Worm (Caenorhabditis elegans) whole organism, late embryonic: Measurements from ENCODE around the gene Y4C6B.3.

ENCODE experiments used
- C08G9.2 ChIP-seq: sonication (generic microtip); optimal IDR thresholded peaks from 2 replicates; lab custom pipeline; 2016; ENCODE audit warnings: mild to moderate bottlenecking, missing genetic modification characterization, moderate library complexity, missing compliant biosample characterization
- F13H6.1 ChIP-seq: sonication (generic microtip); optimal IDR thresholded peaks from 2 replicates; lab custom pipeline; 2016; ENCODE audit warnings: missing genetic modification characterization, missing compliant biosample characterization
- K02D7.2 ChIP-seq: sonication (generic microtip); optimal IDR thresholded peaks from 2 replicates; lab custom pipeline; 2017; ENCODE audit warnings: mild to moderate bottlenecking, missing genetic modification characterization, missing compliant biosample characterization
- T23F11.4 ChIP-seq: fragments of 200-800 bp; sonication (Bioruptor generic); optimal IDR thresholded peaks from 2 replicates; lab custom pipeline; 2018; ENCODE audit warnings: mild to moderate bottlenecking, missing genetic modification characterization, missing compliant biosample characterization
- Y22D7AL.16 ChIP-seq: sonication (generic microtip); optimal IDR thresholded peaks from 2 replicates; lab custom pipeline; 2016; ENCODE audit warnings: missing genetic modification characterization, missing compliant biosample characterization
- ahr-1 ChIP-seq: sonication (generic microtip); optimal IDR thresholded peaks from 2 replicates; lab custom pipeline; 2016; ENCODE audit warnings: missing genetic modification characterization, missing compliant biosample characterization
- ama-1 ChIP-seq: fragments of 150-350 bp; optimal IDR thresholded peaks from 2 replicates; lab custom pipeline; 2014
- ceh-14 ChIP-seq: sonication (generic microtip); optimal IDR thresholded peaks from 2 replicates; lab custom pipeline; 2016; ENCODE audit warnings: missing genotype, missing genetic modification characterization, missing compliant biosample characterization
- ceh-19 ChIP-seq: fragments of 200-800 bp; sonication (Bioruptor generic); optimal IDR thresholded peaks from 2 replicates; lab custom pipeline; 2018; ENCODE audit warnings: mild to moderate bottlenecking, missing genetic modification characterization, missing compliant biosample characterization
- ceh-24 ChIP-seq: sonication (generic microtip); optimal IDR thresholded peaks from 2 replicates; lab custom pipeline; 2016; ENCODE audit warnings: mild to moderate bottlenecking, missing genetic modification characterization, missing compliant biosample characterization
- ceh-31 ChIP-seq: sonication (generic microtip); optimal IDR thresholded peaks from 2 replicates; lab custom pipeline; 2016; ENCODE audit warnings: missing genetic modification characterization, missing compliant biosample characterization
- ceh-45 ChIP-seq: fragments of 200-800 bp; sonication (Bioruptor generic); IDR thresholded peaks from 2 replicates; pipeline ENCODE4 v1.3.6; 2022; ENCODE audit warnings: missing genetic modification reagents, missing genetic modification characterization, missing compliant biosample characterization
- ceh-48 ChIP-seq: sonication (generic microtip); optimal IDR thresholded peaks from 2 replicates; lab custom pipeline; 2016; ENCODE audit warnings: missing genetic modification characterization, inconsistent platforms, missing compliant biosample characterization
- ceh-6 ChIP-seq: fragments of 200-800 bp; sonication (Bioruptor generic); optimal IDR thresholded peaks from 2 replicates; lab custom pipeline; 2018; ENCODE audit warnings: mild to moderate bottlenecking, missing genetic modification characterization, missing compliant biosample characterization
- ceh-9 ChIP-seq: sonication (generic microtip); optimal IDR thresholded peaks from 2 replicates; lab custom pipeline; 2016; ENCODE audit warnings: mild to moderate bottlenecking, missing genetic modification characterization, inconsistent platforms, missing compliant biosample characterization
- dmd-4 ChIP-seq: sonication (generic microtip); optimal IDR thresholded peaks from 2 replicates; lab custom pipeline; 2016; ENCODE audit warnings: borderline replicate concordance, missing genetic modification characterization, missing compliant biosample characterization
- elt-2 ChIP-seq: sonication (generic microtip); optimal IDR thresholded peaks from 2 replicates; lab custom pipeline; 2016; ENCODE audit warnings: missing genetic modification reagents, missing genetic modification characterization, missing compliant biosample characterization
- eyg-1 ChIP-seq: sonication (generic microtip); optimal IDR thresholded peaks from 2 replicates; lab custom pipeline; 2016; ENCODE audit warnings: missing genotype, missing genetic modification characterization, missing compliant biosample characterization
- fkh-10 ChIP-seq: fragments of 150-350 bp; optimal IDR thresholded peaks from 2 replicates; lab custom pipeline; 2014; ENCODE audit warnings: missing biosample characterization, missing genetic modification reagents, missing genetic modification characterization
- gmeb-2 ChIP-seq: sonication (generic microtip); optimal IDR thresholded peaks from 2 replicates; lab custom pipeline; 2016; ENCODE audit warnings: missing genetic modification characterization, inconsistent platforms, missing compliant biosample characterization
- hlh-13 ChIP-seq: fragments of 200-800 bp; sonication (Bioruptor generic); optimal IDR thresholded peaks from 2 replicates; lab custom pipeline; 2018; ENCODE audit warnings: mild to moderate bottlenecking, missing genetic modification characterization, missing compliant biosample characterization
- hlh-15 ChIP-seq: sonication (generic microtip); optimal IDR thresholded peaks from 2 replicates; lab custom pipeline; 2016; ENCODE audit warnings: missing genetic modification characterization, missing compliant biosample characterization
- lim-6 ChIP-seq: sonication (generic microtip); optimal IDR thresholded peaks from 2 replicates; lab custom pipeline; 2016; ENCODE audit warnings: missing genetic modification characterization, missing compliant biosample characterization
- madf-2 ChIP-seq: sonication (generic microtip); optimal IDR thresholded peaks from 2 replicates; lab custom pipeline; 2017; ENCODE audit warnings: missing genetic modification characterization, missing compliant biosample characterization
- mec-3 ChIP-seq: sonication (generic microtip); optimal IDR thresholded peaks from 2 replicates; lab custom pipeline; 2016; ENCODE audit warnings: borderline replicate concordance, missing genetic modification characterization, missing compliant biosample characterization
- nhr-11 ChIP-seq: fragments of 150-350 bp; optimal IDR thresholded peaks from 2 replicates; lab custom pipeline; 2014; ENCODE audit warnings: missing biosample characterization, missing genetic modification characterization
- nhr-232 ChIP-seq: sonication (generic microtip); optimal IDR thresholded peaks from 2 replicates; lab custom pipeline; 2016; ENCODE audit warnings: missing genetic modification characterization, missing compliant biosample characterization
- odd-2 ChIP-seq: sonication (generic microtip); optimal IDR thresholded peaks from 2 replicates; lab custom pipeline; 2017; ENCODE audit warnings: antibody characterized with exemption, mild to moderate bottlenecking, missing genetic modification characterization, missing compliant biosample characterization
- pag-3 ChIP-seq: sonication (generic microtip); optimal IDR thresholded peaks from 2 replicates; lab custom pipeline; 2016; ENCODE audit warnings: missing compliant biosample characterization, missing genetic modification characterization, borderline replicate concordance
- pqm-1 ChIP-seq: sonication (generic microtip); optimal IDR thresholded peaks from 2 replicates; lab custom pipeline; 2016; ENCODE audit warnings: missing genetic modification characterization, missing compliant biosample characterization
- ref-2 ChIP-seq: sonication (generic microtip); optimal IDR thresholded peaks from 2 replicates; lab custom pipeline; 2016; ENCODE audit warnings: missing genetic modification characterization, missing compliant biosample characterization
- sox-4 ChIP-seq: sonication (generic microtip); optimal IDR thresholded peaks from 2 replicates; lab custom pipeline; 2017; ENCODE audit warnings: mild to moderate bottlenecking, missing genetic modification characterization, inconsistent platforms, missing compliant biosample characterization
- syd-9 ChIP-seq: sonication (generic microtip); optimal IDR thresholded peaks from 2 replicates; lab custom pipeline; 2016; ENCODE audit warnings: mild to moderate bottlenecking, missing genetic modification characterization, moderate library complexity, missing compliant biosample characterization
- tbx-2 ChIP-seq: sonication (generic microtip); optimal IDR thresholded peaks from 2 replicates; lab custom pipeline; 2016; ENCODE audit warnings: missing genetic modification characterization, missing compliant biosample characterization
- unc-55 ChIP-seq: sonication (generic microtip); optimal IDR thresholded peaks from 2 replicates; lab custom pipeline; 2017; ENCODE audit warnings: missing biosample characterization, missing genetic modification reagents, missing genetic modification characterization
- ztf-16 ChIP-seq: sonication (generic microtip); optimal IDR thresholded peaks from 2 replicates; lab custom pipeline; 2017; ENCODE audit warnings: missing genetic modification characterization, missing compliant biosample characterization

Gene Y4C6B.3

DNA sequence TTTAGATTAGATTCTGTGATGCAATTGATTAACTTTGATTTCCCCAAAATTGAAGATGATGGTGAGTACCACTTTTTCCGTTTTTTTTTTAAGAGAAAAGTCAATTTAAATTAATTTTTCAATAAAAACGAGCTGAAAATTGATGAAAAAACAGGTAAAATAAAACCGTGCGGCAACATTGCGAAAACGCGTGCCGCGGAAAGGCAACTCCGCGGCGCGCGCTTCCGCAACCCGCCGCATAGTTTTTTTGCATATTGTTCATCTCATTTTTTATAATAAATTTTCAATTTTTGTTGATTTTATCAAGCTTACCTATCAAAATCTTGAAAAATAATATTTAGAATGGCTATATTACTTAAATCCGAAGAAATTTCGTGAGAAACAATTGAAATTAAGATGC is 38.6 kb downstream of the Y4C6B.3 start (continued):
- TF ChIP-seq gmeb-2 (tag; lab: Kevin White, UChicago), result no peak
- TF ChIP-seq ceh-6, result no peak
- peak; percentile 50 for TF ChIP-seq tbx-2 (tag; lab: Kevin White, UChicago)
- no peak for TF ChIP-seq lim-6 (tag; lab: Kevin White, UChicago)
- peak; percentile 25 for TF ChIP-seq K02D7.2 (tag; lab: Kevin White, UChicago)
- peak; percentile 21 for TF ChIP-seq ztf-16 (tag; lab: Kevin White, UChicago)
- peak; percentile 18 for TF ChIP-seq nhr-232 (tag; lab: Kevin White, UChicago)
- no peak for TF ChIP-seq dmd-4 (tag; lab: Kevin White, UChicago)
- TF ChIP-seq ceh-24, result no peak
- no peak for TF ChIP-seq pag-3 (tag; lab: Kevin White, UChicago)
- peak; percentile 76 for TF ChIP-seq elt-2 (tag; lab: Kevin White, UChicago)
- no peak for TF ChIP-seq fkh-10
- TF ChIP-seq Y22D7AL.16 (tag; lab: Kevin White, UChicago), result no peak
- no peak for TF ChIP-seq unc-55 (GFP tag; lab: Kevin White, UChicago)
- no peak for TF ChIP-seq F13H6.1
- TF ChIP-seq ama-1 (lab: Kevin White, UChicago), result no peak
- TF ChIP-seq mec-3 (tag; lab: Kevin White, UChicago), result no peak
- TF ChIP-seq odd-2, result no peak
- TF ChIP-seq hlh-15, result peak; percentile 14
- TF ChIP-seq, all 69 proteins: peak for 22

DNA sequence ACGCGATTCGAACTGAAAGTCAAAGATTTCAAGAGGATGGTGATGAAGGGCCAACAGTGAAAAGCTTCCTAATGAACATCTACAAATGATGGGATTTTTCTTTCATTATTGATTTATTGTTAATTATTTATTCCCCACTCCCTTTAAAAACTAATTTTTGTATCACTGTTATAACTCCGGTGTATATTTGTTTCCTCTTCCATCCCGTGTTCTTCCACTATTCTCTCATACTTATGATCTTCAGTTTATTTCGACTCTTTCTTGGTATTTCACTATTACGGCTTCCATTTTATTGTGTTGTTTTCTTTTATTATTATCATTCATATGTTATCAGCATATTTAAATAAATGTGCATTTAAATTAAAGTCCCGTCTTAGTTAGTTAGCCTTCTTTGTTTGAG is 42.0 kb downstream of the Y4C6B.3 start:
- no peak for TF ChIP-seq lim-6 (tag; lab: Kevin White, UChicago)
- TF ChIP-seq ceh-9 (tag; lab: Kevin White, UChicago), result no peak
- no peak for TF ChIP-seq ahr-1 (tag; lab: Kevin White, UChicago)
- no peak for TF ChIP-seq ceh-48 (tag; lab: Kevin White, UChicago)
- no peak for TF ChIP-seq syd-9 (tag; lab: Kevin White, UChicago)
- no peak for TF ChIP-seq nhr-11 (tag; lab: Kevin White, UChicago)
- TF ChIP-seq ceh-45 (GFP tag; lab: Robert Waterston, UW), result no peak
- no peak for TF ChIP-seq T23F11.4
- no peak for TF ChIP-seq sox-4 (tag; lab: Kevin White, UChicago)
- TF ChIP-seq madf-2 (tag; lab: Kevin White, UChicago), result no peak

DNA sequence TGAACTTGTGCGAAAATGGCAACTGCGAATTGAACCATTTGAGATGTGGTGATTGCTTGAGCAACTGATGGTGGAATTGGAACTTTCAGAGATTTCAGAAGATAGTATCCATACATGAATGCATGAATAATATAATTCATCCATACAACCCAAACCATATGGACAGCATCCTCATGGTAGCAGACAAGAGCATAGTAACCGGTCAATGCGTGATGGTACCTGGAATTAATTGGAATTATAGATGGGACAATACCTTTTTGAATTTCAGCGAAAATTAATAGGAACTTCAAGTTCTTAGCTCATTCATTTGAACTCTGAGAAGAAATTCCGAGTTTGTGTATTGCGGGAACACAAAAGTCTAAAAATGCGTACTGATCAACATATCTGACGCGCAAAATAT is 42.7 kb downstream of the Y4C6B.3 start:
- TF ChIP-seq ceh-31 (tag; lab: Kevin White, UChicago) (no peak), hlh-13 (no peak), eyg-1 (tag; lab: Kevin White, UChicago) (no peak), C08G9.2 (tag; lab: Kevin White, UChicago) (no peak), ceh-14 (tag; lab: Kevin White, UChicago) (no peak), ref-2 (tag; lab: Kevin White, UChicago) (no peak), nhr-232 (tag; lab: Kevin White, UChicago) (no peak), pag-3 (tag; lab: Kevin White, UChicago) (no peak)

DNA sequence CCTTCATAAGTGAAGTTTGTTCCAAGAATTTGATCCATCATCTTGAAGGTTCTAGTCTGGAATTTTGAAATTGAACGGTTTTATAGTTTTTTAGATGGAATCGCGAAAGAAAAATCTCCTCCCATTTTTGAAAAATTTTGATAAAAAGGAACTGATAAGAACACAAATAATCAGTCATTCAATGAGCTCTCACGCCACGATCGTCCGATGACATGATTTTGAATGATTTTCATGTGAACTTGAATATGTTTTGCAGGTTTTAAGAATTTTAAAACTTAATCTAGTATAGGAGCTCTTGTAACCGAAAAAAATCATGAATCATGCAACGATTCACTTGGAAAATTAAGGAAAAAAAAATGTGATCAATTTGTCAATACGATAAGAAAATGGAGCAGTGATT is 44.8 kb downstream of the Y4C6B.3 start, which contains the start of gene elo-5:
elo-5 (minus strand) TSS at position 56 of the 400 bp plus-strand sequence.
- no peak for TF ChIP-seq nhr-11 (tag; lab: Kevin White, UChicago)
- TF ChIP-seq ceh-19 (GFP tag; lab: Kevin White, UChicago), result no peak
- no peak for TF ChIP-seq pqm-1 (tag; lab: Kevin White, UChicago)
- TF ChIP-seq hlh-15, result no peak
- peak; percentile 39 for TF ChIP-seq elt-2 (tag; lab: Kevin White, UChicago)
- TF ChIP-seq, all 69 proteins: peak for 1
